Fruit fly (Drosophila melanogaster): ENCODE data around the gene CG31248.

Gene CG31248

DNA sequence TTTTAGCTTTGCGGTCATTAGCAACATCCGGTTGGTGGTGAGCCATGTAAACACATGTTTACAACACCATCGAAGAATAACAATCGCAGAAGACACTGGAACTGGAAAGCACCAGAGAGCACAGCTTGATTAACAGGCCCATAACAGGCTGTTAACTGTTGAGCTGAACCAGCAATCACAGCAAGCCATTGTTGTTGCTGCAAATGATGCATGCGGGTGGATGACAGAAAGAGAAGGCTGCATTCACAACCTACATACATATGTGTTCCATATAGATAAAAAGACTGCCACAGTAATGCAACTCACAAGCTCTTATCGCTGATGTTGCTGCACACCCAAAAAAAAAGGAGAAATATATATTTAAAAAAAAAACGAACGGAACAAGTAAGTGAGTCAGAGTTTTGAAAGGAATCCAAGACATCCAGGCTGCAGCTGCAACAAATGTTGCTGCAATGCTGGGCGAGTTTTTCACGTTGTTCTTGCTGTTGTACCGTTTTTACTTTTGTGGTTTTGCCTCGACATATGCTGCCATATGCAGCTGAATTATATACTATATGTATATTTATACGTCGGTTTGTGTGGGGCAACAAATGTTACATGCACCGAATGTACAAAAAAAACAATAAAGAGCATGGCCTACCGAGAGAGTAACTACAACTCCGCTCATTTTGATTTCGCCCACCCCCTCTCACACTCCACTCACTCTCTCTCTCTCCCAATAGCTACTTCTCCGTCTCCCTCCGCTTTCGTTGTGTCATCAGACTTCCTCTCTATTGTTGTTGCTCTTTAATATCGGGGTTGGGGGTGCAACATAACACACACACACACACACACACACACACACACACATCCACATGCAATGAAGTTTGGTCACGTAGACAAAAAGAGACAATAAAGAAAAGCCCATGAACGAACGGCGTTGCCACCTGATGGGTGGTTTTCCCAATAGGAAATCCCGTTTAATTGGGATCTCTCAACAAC is 26.0 kb upstream of the CG31248 start (continued):
- TF ChIP-seq danr (GFP tag; IDR thresholded peaks at IDR 0.05) (no peak), cad (GFP tag; optimal IDR thresholded peaks at IDR 0.05) (no peak), CG12219 (GFP tag; optimal IDR thresholded peaks at IDR 0.05) (peak; percentile 60), chinmo (GFP tag; IDR thresholded peaks at IDR 0.05; ENCODE audit: partially characterized antibody) (0 out of 4 replicates have a peak, but pooled peaks have one; percentile 60), CG10654 (GFP tag; optimal IDR thresholded peaks at IDR 0.05) (no peak), Six4 (GFP tag; optimal IDR thresholded peaks at IDR 0.05) (no peak), Xrp1 (GFP tag; IDR thresholded peaks at IDR 0.05) (no peak), CG12299 (tag; optimal IDR thresholded peaks at IDR 0.05) (no peak), CG14014 (GFP tag; IDR thresholded peaks at IDR 0.05) (no peak), pan (optimal IDR thresholded peaks at IDR 0.05) (no peak), pan (GFP tag; optimal IDR thresholded peaks at IDR 0.05 in 1 of 2, IDR thresholded peaks at IDR 0.05 in 1 of 2) (peak in 1 of 2 experiments; percentile 21), CG5180 (GFP tag; optimal IDR thresholded peaks at IDR 0.05) (peak; percentile 75), H15 (GFP tag; IDR thresholded peaks at IDR 0.05) (no peak), sima (GFP tag; optimal IDR thresholded peaks at IDR 0.05) (no peak), CG7987 (GFP tag; optimal IDR thresholded peaks at IDR 0.05) (peak; percentile 46), Bgb (GFP tag; IDR thresholded peaks at IDR 0.05; ENCODE audit: partially characterized antibody) (no peak), CG9876 (GFP tag; optimal IDR thresholded peaks at IDR 0.05) (no peak), CG10366 (GFP tag; IDR thresholded peaks at IDR 0.05) (no peak), seq (GFP tag; IDR thresholded peaks at IDR 0.05) (peak; percentile 70), CG5953 (GFP tag; IDR thresholded peaks at IDR 0.05) (no peak), CkIIα-i1 (GFP tag; IDR thresholded peaks at IDR 0.05) (no peak), Sry-β (GFP tag; optimal IDR thresholded peaks at IDR 0.05) (no peak), z (GFP tag; IDR thresholded peaks at IDR 0.05) (peak; percentile 78), Antp (GFP tag; optimal IDR thresholded peaks at IDR 0.05) (no peak), CG16813 (GFP tag; IDR thresholded peaks at IDR 0.05; ENCODE audit: partially characterized antibody) (no peak), vfl (GFP tag; optimal IDR thresholded peaks at IDR 0.05) (no peak), MTF-1 (GFP tag; optimal IDR thresholded peaks at IDR 0.05; ENCODE audit: borderline replicate concordance) (no peak), CG12769 (tag; optimal IDR thresholded peaks at IDR 0.05) (no peak), CG18599 (GFP tag; optimal IDR thresholded peaks at IDR 0.05) (no peak), CG10267 (tag; optimal IDR thresholded peaks at IDR 0.05) (no peak), Fer1 (GFP tag; optimal IDR thresholded peaks at IDR 0.05) (no peak), CG12104 (GFP tag; optimal IDR thresholded peaks at IDR 0.05) (no peak), Deaf1 (tag; optimal IDR thresholded peaks at IDR 0.05) (no peak), chm (GFP tag; IDR thresholded peaks at IDR 0.05) (peak; percentile 8; the same call in 1 of the 2 replicates), vvl (GFP tag; IDR thresholded peaks at IDR 0.05) (peak; percentile 58; the same call in 1 of the 2 replicates), MBD-R2 (GFP tag; IDR thresholded peaks at IDR 0.05) (no peak), Drgx (GFP tag; IDR thresholded peaks at IDR 0.05) (0 out of 2 replicates have a peak, but pooled peaks have one; percentile 16), Taf1 (GFP tag; IDR thresholded peaks at IDR 0.05) (no peak), Spps (tag; optimal IDR thresholded peaks at IDR 0.05) (no peak), insv (GFP tag; optimal IDR thresholded peaks at IDR 0.05) (peak in 1 of 2 experiments; percentile 92), CG34422 (GFP tag; IDR thresholded peaks at IDR 0.05) (no peak), Pdp1 (GFP tag; optimal IDR thresholded peaks at IDR 0.05) (peak in 1 of 2 experiments; percentile 94), CG12942 (GFP tag; optimal IDR thresholded peaks at IDR 0.05) (no peak), sens-2 (GFP tag; IDR thresholded peaks at IDR 0.05) (peak; percentile 60), ranshi (GFP tag; IDR thresholded peaks at IDR 0.05) (no peak), oc (tag; optimal IDR thresholded peaks at IDR 0.05) (peak; percentile 57), CG8944 (GFP tag; optimal IDR thresholded peaks at IDR 0.05) (no peak), Ssrp (tag; optimal IDR thresholded peaks at IDR 0.05) (no peak), CG6272 (GFP tag; IDR thresholded peaks at IDR 0.05) (no peak)

Data from whole organism, embryonic.